Fruit fly (Drosophila melanogaster): ENCODE data around the gene CG11470.
A peak's percentile ranks its signal among the peaks of the same experiment; 100 is the strongest.

The CG11470 gene

DNA sequence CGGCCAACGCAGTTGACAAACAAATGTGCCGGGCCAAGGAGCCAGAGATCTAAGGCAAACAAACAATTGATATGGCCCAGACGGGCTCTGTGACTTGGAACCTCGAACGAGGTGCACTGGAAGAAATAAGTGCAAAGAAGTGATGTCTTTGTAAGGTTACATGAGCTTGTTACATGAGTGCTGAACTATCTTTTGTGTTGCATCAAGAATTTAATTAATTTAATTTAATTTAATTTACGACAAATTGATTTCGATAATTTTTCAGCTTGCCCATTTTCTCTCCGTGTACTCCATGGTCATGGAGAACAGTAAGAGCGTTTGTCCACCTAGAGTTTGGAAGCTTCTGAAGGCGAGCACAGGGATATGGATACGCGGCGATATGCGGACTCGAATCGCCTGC is 39.6 kb downstream of the CG11470 start (continued):
- TF ChIP-seq CG6808 (GFP tag; optimal IDR thresholded peaks at IDR 0.05) (peak; percentile 10), CG3032 (tag; optimal IDR thresholded peaks at IDR 0.05) (peak; percentile 27), achi (GFP tag; optimal IDR thresholded peaks at IDR 0.05) (peak; percentile 48), topi (GFP tag; optimal IDR thresholded peaks at IDR 0.05) (peak; percentile 27), OdsH (GFP tag; optimal IDR thresholded peaks at IDR 0.05) (peak; percentile 28), Ets96B (tag; optimal IDR thresholded peaks at IDR 0.05) (peak; percentile 43), acj6 (GFP tag; optimal IDR thresholded peaks at IDR 0.05) (peak; percentile 12)

DNA sequence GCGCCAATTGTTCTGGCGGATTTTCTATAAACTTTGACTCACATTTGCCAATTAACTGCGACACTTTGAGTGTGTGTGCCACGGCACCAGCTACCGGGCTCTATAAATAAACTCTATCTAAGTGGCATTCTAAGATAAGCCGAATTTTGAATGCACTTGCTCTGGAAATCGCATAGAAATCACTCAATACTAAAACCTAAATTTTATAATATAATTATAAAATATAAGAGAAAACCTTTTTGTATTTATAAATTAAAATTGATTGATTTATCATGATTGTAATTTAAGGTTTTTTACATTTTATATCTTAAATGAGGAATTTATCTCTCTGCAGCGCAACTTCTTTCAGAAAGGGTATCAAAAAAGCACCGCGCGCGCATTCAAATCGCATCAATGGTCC is 40.4 kb downstream of the CG11470 start:
- no peak for TF ChIP-seq CG10631 (GFP tag; optimal IDR thresholded peaks at IDR 0.05)
- TF ChIP-seq CG6276 (GFP tag; optimal IDR thresholded peaks at IDR 0.05), result no peak
- no peak for TF ChIP-seq Hr4 (GFP tag; optimal IDR thresholded peaks at IDR 0.05)
- TF ChIP-seq fkh (GFP tag; optimal IDR thresholded peaks at IDR 0.05), result no peak
- no peak for TF ChIP-seq CG15336 (GFP tag; IDR thresholded peaks at IDR 0.05)
- TF ChIP-seq CG8119 (GFP tag; IDR thresholded peaks at IDR 0.05), result no peak
- no peak for TF ChIP-seq CG11902 (GFP tag; optimal IDR thresholded peaks at IDR 0.05)
- no peak for TF ChIP-seq CG6808 (GFP tag; optimal IDR thresholded peaks at IDR 0.05)
- no peak for TF ChIP-seq spab (GFP tag; optimal IDR thresholded peaks at IDR 0.05)
- no peak for TF ChIP-seq dsx (GFP tag; optimal IDR thresholded peaks at IDR 0.05; ENCODE audit: poor library complexity, severe bottlenecking)
- no peak for TF ChIP-seq achi (GFP tag; optimal IDR thresholded peaks at IDR 0.05)
- no peak for TF ChIP-seq CG8632 (GFP tag; optimal IDR thresholded peaks at IDR 0.05)
- no peak for TF ChIP-seq cyc (GFP tag; optimal IDR thresholded peaks at IDR 0.05)
- TF ChIP-seq CG10669 (GFP tag; optimal IDR thresholded peaks at IDR 0.05), result no peak
- TF ChIP-seq Met (GFP tag; optimal IDR thresholded peaks at IDR 0.05), result no peak

DNA sequence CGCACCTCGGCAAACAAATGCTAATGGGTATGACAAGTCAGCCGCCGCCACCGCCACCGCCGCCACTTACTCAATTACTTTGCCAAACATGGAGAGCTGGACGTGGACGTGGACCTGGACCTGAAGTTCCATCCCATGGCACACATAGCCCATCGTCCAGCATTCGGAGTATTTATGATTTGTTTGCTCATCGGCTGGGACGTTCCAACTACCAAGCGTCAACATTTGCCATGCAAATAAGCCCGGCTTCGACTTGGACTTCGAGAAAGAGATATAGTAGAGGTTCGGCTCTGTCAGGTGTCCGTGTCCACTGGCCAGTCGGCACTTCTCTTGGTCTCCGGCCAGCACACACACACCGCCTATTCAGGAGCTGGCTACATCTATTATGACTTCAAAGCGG is 40.8 kb downstream of the CG11470 start:
- TF ChIP-seq CG4318 (GFP tag; optimal IDR thresholded peaks at IDR 0.05), result no peak
- no peak for TF ChIP-seq CG15336 (GFP tag; IDR thresholded peaks at IDR 0.05)
- TF ChIP-seq fkh (GFP tag; optimal IDR thresholded peaks at IDR 0.05), result peak; percentile 82
- no peak for TF ChIP-seq ss (GFP tag; optimal IDR thresholded peaks at IDR 0.05)
- no peak for TF ChIP-seq Hr4 (GFP tag; optimal IDR thresholded peaks at IDR 0.05)
- no peak for TF ChIP-seq CG10669 (GFP tag; optimal IDR thresholded peaks at IDR 0.05)
- TF ChIP-seq CG10631 (GFP tag; optimal IDR thresholded peaks at IDR 0.05), result no peak
- no peak for TF ChIP-seq CG11762 (GFP tag; optimal IDR thresholded peaks at IDR 0.05; ENCODE audit: insufficient read depth)

DNA sequence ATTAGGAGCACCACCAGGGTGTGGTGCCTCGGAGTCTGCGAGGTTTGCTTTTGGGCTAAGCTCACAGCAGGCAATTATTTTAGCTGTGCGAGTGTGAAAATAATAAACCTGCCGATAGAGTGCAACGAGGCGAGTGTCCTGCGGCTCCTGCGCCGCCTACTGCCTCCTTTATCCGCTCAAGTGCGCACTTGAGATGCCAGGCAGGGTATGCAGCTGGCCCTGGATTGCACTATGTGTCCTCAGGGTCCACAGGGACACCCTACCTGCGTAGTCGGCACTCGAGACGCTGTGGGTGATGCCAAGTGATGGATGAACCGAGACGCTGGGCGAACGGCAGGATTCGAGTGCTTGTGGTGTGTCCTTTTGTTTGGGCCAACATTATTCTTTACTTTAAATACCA is 41.6 kb downstream of the CG11470 start:
- TF ChIP-seq CG6792 (GFP tag; optimal IDR thresholded peaks at IDR 0.05) (no peak), eg (GFP tag; IDR thresholded peaks at IDR 0.05) (no peak), CG11902 (GFP tag; optimal IDR thresholded peaks at IDR 0.05) (no peak), Hr39 (GFP tag; optimal IDR thresholded peaks at IDR 0.05) (no peak), Met (GFP tag; optimal IDR thresholded peaks at IDR 0.05) (no peak), CG8319 (GFP tag; optimal IDR thresholded peaks at IDR 0.05) (no peak), CG32006 (GFP tag; optimal IDR thresholded peaks at IDR 0.05) (no peak), Hr38 (GFP tag; optimal IDR thresholded peaks at IDR 0.05) (no peak), CG4318 (GFP tag; optimal IDR thresholded peaks at IDR 0.05) (no peak), CG6854 (GFP tag; optimal IDR thresholded peaks at IDR 0.05) (no peak)

DNA sequence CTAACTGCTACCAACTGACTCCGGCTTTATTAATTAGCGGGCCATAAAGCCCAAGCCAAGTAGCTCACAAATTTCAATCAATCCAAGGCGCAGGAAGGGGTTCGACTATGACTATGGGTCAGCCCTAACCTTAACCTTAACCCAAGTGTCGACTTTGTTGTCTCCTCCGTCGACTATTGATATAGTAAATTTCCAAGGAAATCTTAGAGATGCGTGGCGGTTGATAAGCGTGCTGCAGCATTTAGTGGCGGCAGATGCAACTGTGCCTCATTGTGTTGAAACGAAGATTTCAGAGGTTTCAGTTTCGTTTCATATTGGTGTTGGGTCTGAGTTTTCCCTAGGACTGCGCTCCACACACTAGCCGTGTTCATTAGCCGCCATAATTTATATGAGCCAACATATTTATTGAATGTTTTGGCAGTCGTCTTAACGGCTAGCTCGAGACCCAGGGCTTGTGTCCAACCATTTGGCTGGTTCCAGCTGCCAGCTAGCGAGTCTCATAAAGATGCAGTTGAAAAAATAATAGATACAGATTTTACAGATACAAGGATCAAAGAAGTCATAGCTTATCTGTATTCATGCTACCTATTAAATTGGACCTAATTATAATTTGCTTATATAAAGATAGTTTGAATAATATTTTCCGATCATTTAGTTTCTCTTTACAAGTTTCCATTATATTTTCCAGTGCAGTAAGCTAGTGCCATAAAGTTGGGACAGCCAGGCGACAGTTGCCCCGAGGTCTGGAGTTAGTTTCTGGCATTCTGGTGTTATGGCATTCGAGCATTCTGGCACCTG is 42.2 kb downstream of the CG11470 start:
- peak; percentile 10 for TF ChIP-seq Eip78C (GFP tag)
- TF ChIP-seq svp (GFP tag), result no peak
